Worm (Caenorhabditis elegans): ENCODE data around the gene ZC21.8.

Gene ZC21.8

ce11 chrIII:8521654-8522392 lies 2.0 kb upstream of the ZC21.8 start:
- TF ChIP-seq arid-1 (GFP tag; conservative IDR thresholded peaks at IDR 0.05) (no peak), pha-4 (GFP tag; IDR thresholded peaks at IDR 0.05) (no peak), pha-4 (tag; optimal IDR thresholded peaks at IDR 0.05) (peak; percentile 55), aha-1 (tag) (peak; percentile 54), unc-62 (GFP tag; optimal IDR thresholded peaks at IDR 0.05 in 1 of 2) (peak in 1 of 2 experiments; percentile 93), unc-62 (tag; optimal IDR thresholded peaks at IDR 0.05) (no peak)

DNA sequence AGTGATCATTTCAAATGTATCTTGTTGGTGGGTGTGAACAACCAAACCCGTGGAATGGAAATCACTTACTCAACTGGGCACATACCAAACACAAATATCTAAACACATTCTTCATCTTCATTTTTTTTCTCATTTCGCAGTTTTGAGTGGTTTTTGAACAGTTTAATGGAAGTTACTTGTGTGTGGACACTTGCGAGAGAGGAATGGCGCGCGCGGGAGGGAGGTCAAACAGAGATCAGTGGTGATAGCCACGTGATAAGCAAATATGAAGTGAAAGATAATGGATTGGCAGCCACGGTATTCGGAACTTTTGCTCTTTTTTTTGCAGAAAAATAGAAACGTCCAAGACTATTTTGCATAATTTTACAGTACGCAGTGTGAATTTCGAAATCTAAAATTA lies 803 bp upstream of the ZC21.8 start:
- no peak for TF ChIP-seq daf-8 (GFP tag; IDR thresholded peaks at IDR 0.05)
- no peak for TF ChIP-seq hlh-30 (tag; optimal IDR thresholded peaks at IDR 0.05; ENCODE audit: insufficient read depth)
- no peak for TF ChIP-seq fkh-10 (GFP tag; optimal IDR thresholded peaks at IDR 0.05)
- no peak for TF ChIP-seq egl-43 (GFP tag; IDR thresholded peaks at IDR 0.05)
- TF ChIP-seq Y105C5A.15 (GFP tag; IDR thresholded peaks at IDR 0.05) = no peak
- TF ChIP-seq lim-7 (GFP tag; IDR thresholded peaks at IDR 0.05) = no peak
- TF ChIP-seq attf-4 (tag; optimal IDR thresholded peaks at IDR 0.05) = no peak
- no peak for TF ChIP-seq ces-1 (GFP tag; optimal IDR thresholded peaks at IDR 0.05)
- TF ChIP-seq aha-1 (tag) = no peak
- TF ChIP-seq ztf-7 (tag; optimal IDR thresholded peaks at IDR 0.05) = no peak
- no peak for TF ChIP-seq egl-27 (tag; optimal IDR thresholded peaks at IDR 0.05)
- TF ChIP-seq nhr-77 (tag; optimal IDR thresholded peaks at IDR 0.05) = no peak
- no peak for TF ChIP-seq madf-5 (GFP tag; IDR thresholded peaks at IDR 0.05)
- TF ChIP-seq ctbp-1 (GFP tag; IDR thresholded peaks at IDR 0.05) = no peak
- TF ChIP-seq ceh-62 (tag; optimal IDR thresholded peaks at IDR 0.05) = no peak
- TF ChIP-seq unc-62 (GFP tag; optimal IDR thresholded peaks at IDR 0.05 in 1 of 2) = no peak
- TF ChIP-seq unc-62 (tag; optimal IDR thresholded peaks at IDR 0.05) = no peak
- no peak for TF ChIP-seq dmd-8 (GFP tag; IDR thresholded peaks at IDR 0.05)
- no peak for TF ChIP-seq zfp-3 (GFP tag; conservative IDR thresholded peaks at IDR 0.05)
- TF ChIP-seq mxl-2 (GFP tag; conservative IDR thresholded peaks at IDR 0.05) = no peak

ce11 chrIII:8518990-8519389 lies 796 bp downstream of the ZC21.8 start:
- TF ChIP-seq hmg-1.1 (GFP tag; IDR thresholded peaks at IDR 0.05) = 0 out of 2 replicates have a peak, but pooled peaks have one; percentile 12
- no peak for TF ChIP-seq ctbp-1 (GFP tag; IDR thresholded peaks at IDR 0.05)
- peak; percentile 34; the same call in 1 of the 2 replicates for TF ChIP-seq T26A8.4 (GFP tag; IDR thresholded peaks at IDR 0.05)
- TF ChIP-seq jun-1 (tag; optimal IDR thresholded peaks at IDR 0.05) = peak; percentile 66
- TF ChIP-seq aha-1 (tag) = peak; percentile 38
- 0 out of 2 replicates have a peak, but pooled peaks have one; percentile 11 for TF ChIP-seq egl-43 (GFP tag; IDR thresholded peaks at IDR 0.05)
- peak; percentile 58 for TF ChIP-seq ama-1 (optimal IDR thresholded peaks at IDR 0.05)
- TF ChIP-seq nhr-6 (tag; optimal IDR thresholded peaks at IDR 0.05) = no peak

DNA sequence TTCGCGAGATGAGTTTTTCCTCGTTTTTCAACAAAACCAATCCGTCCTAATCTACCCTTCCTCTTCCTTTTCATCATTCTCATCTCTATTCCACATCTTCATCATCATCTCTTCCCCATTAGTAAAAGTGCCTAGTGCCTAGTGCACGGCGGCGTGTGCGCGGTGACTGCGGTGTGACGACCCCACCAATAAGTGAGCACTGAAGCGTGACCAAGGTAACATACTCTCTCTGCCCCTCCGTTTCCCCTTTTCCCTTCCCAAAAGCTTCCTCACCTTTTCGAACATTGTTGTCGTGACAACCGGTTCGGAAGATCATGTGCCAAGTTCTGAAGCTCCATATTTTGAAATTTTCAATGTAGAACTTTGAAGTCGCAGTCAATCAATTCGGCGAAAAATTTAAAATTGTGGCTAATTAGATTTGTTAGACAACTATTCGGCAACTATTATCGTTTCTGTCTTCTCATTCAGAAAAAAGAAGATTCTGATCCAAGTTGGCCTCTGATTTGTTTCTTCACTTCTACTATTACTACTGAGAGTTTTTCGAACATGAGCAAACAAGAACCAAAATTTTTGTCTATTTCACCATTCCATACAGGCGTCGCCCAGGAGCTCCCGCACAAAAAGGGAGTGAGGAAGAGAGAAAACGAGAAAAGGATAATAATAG lies 7.4 kb downstream of the ZC21.8 start:
- TF ChIP-seq egl-43 (GFP tag; IDR thresholded peaks at IDR 0.05) (0 out of 2 replicates have a peak, but pooled peaks have one; percentile 32), F44E2.7 (GFP tag; IDR thresholded peaks at IDR 0.05) (no peak), nhr-41 (GFP tag; IDR thresholded peaks at IDR 0.05) (no peak), hlh-30 (tag; optimal IDR thresholded peaks at IDR 0.05; ENCODE audit: insufficient read depth) (peak; percentile 2)

ce11 chrIII:8511711-8512110 lies 8.1 kb downstream of the ZC21.8 start:
- TF ChIP-seq lsy-2 (tag; optimal IDR thresholded peaks at IDR 0.05) (peak in 1 of 2 experiments; percentile 14), Y105C5A.15 (GFP tag; IDR thresholded peaks at IDR 0.05) (no peak), unc-39 (tag; optimal IDR thresholded peaks at IDR 0.05) (no peak), fkh-10 (GFP tag; optimal IDR thresholded peaks at IDR 0.05) (peak; percentile 87), ctbp-1 (GFP tag; IDR thresholded peaks at IDR 0.05) (0 out of 2 replicates have a peak, but pooled peaks have one; percentile 9)
